Worm (Caenorhabditis elegans) whole organism, L4 larva: ENCODE data around the gene lin-25.
A peak's percentile ranks its signal among the peaks of the same experiment; 100 is the strongest.

Experiments used
- D1046.2 ChIP-seq: fragments of 200-800 bp; sonication (Bioruptor generic); IDR thresholded peaks from 2 replicates; pipeline ENCODE4 v1.3.6; 2022; ENCODE audit warnings: missing genetic modification characterization, missing compliant biosample characterization
- F44E2.7 ChIP-seq: fragments of 200-800 bp; sonication (Bioruptor generic); IDR thresholded peaks from 2 replicates; pipeline ENCODE4 v2.1.2; 2022; ENCODE audit warnings: missing genetic modification characterization, missing compliant biosample characterization
- R02D3.7 ChIP-seq: fragments of 150-350 bp; sonication (generic microtip); optimal IDR thresholded peaks from 3 replicates; lab custom pipeline; 2014; ENCODE audit warnings: missing biosample characterization, missing genetic modification characterization
- Y48G9A.11 ChIP-seq: fragments of 200-800 bp; sonication (Bioruptor generic); IDR thresholded peaks from 2 replicates; pipeline ENCODE4 v1.3.6; 2022; ENCODE audit warnings: missing genetic modification reagents, missing genetic modification characterization, missing compliant biosample characterization
- ZK546.5 ChIP-seq, 2 experiments: sonication (generic microtip); optimal IDR thresholded peaks; 2 replicates each; lab custom pipeline; 2017; ENCODE audit warnings: missing biosample characterization in 2 of 2, missing genetic modification characterization in 2 of 2
- ceh-20 ChIP-seq: fragments of 200-800 bp; sonication (Bioruptor generic); IDR thresholded peaks from 2 replicates; pipeline ENCODE4 v1.3.6; 2022; ENCODE audit warnings: missing genetic modification reagents, missing genetic modification characterization, missing compliant biosample characterization
- ceh-32 ChIP-seq: sonication (generic microtip); optimal IDR thresholded peaks from 2 replicates; lab custom pipeline; 2016; ENCODE audit warnings: mild to moderate bottlenecking, missing genetic modification characterization, missing compliant biosample characterization; ENCODE audit not compliant: poor library complexity
- ceh-44 ChIP-seq: fragments of 200-800 bp; sonication (Bioruptor generic); IDR thresholded peaks from 2 replicates; pipeline ENCODE4 v1.3.6; 2022; ENCODE audit warnings: missing genetic modification reagents, missing genetic modification characterization, missing compliant biosample characterization
- cey-2 ChIP-seq: sonication (generic microtip); optimal IDR thresholded peaks from 3 replicates; lab custom pipeline; 2017; ENCODE audit warnings: missing genetic modification characterization, mild to moderate bottlenecking, missing compliant biosample characterization, antibody characterized with exemption, borderline replicate concordance; ENCODE audit not compliant: insufficient read depth
- daf-12 ChIP-seq: fragments of 150-350 bp; optimal IDR thresholded peaks from 2 replicates; lab custom pipeline; 2014; ENCODE audit warnings: missing biosample characterization, missing genetic modification reagents, missing genetic modification characterization
- daf-16 ChIP-seq, 3 experiments: sonication (generic microtip); optimal IDR thresholded peaks; 2 replicates each; lab custom pipeline; 2016 to 2017; ENCODE audit warnings: missing genetic modification characterization in 3 of 3, missing genetic modification reagents in 3 of 3, mild to moderate bottlenecking in 2 of 3, missing compliant biosample characterization in 2 of 3, missing biosample characterization in 1 of 3, moderate library complexity in 1 of 3
- daf-8 ChIP-seq: fragments of 200-800 bp; sonication (Bioruptor generic); IDR thresholded peaks from 2 replicates; pipeline ENCODE4 v1.3.6; 2022; ENCODE audit warnings: missing genetic modification characterization, missing compliant biosample characterization
- dpl-1 ChIP-seq: fragments of 150-350 bp; optimal IDR thresholded peaks from 2 replicates; lab custom pipeline; 2014; ENCODE audit warnings: missing biosample characterization, missing genetic modification reagents, missing genetic modification characterization
- duxl-1 ChIP-seq: sonication (generic microtip); optimal IDR thresholded peaks from 2 replicates; lab custom pipeline; 2016; ENCODE audit warnings: mild to moderate bottlenecking, missing genetic modification characterization, moderate library complexity, missing compliant biosample characterization; ENCODE audit not compliant: poor library complexity
- hif-1 ChIP-seq, 2 experiments: sonication (generic microtip); optimal IDR thresholded peaks; 2 replicates each; lab custom pipeline; 2016 to 2017; ENCODE audit warnings: missing compliant biosample characterization in 2 of 2, missing genetic modification characterization in 2 of 2, missing genetic modification reagents in 2 of 2, missing genotype in 2 of 2, mild to moderate bottlenecking in 1 of 2
- lin-15B ChIP-seq: fragments of 150-350 bp; sonication (generic microtip); optimal IDR thresholded peaks from 3 replicates; lab custom pipeline; 2014; ENCODE audit warnings: missing biosample characterization, missing genetic modification characterization
- lir-3 ChIP-seq: sonication (generic microtip); optimal IDR thresholded peaks from 2 replicates; lab custom pipeline; 2016; ENCODE audit warnings: mild to moderate bottlenecking, missing genetic modification characterization, missing compliant biosample characterization
- lsy-2 ChIP-seq, 2 experiments: fragments of 150-350 bp in 1 of 2; sonication (generic microtip) in 1 of 2; optimal IDR thresholded peaks; 2 replicates each; lab custom pipeline; 2014 to 2017; ENCODE audit warnings: missing biosample characterization in 2 of 2, missing genetic modification characterization in 2 of 2
- madf-9 ChIP-seq: fragments of 200-800 bp; sonication (Bioruptor generic); conservative IDR thresholded peaks from 2 replicates; pipeline ENCODE4 v1.3.6; 2022; ENCODE audit warnings: missing genetic modification reagents, missing genetic modification characterization, missing compliant biosample characterization
- mdt-29 ChIP-seq: fragments of 200-800 bp; sonication (Bioruptor generic); IDR thresholded peaks from 2 replicates; pipeline ENCODE4 v1.3.6; 2022; ENCODE audit warnings: missing genetic modification reagents, missing genetic modification characterization, missing compliant biosample characterization
- mxl-2 ChIP-seq: fragments of 200-800 bp; sonication (Bioruptor generic); conservative IDR thresholded peaks from 2 replicates; pipeline ENCODE4 v1.3.6; 2022; ENCODE audit warnings: missing genetic modification reagents, missing genetic modification characterization, missing compliant biosample characterization
- nhr-102 ChIP-seq: sonication (generic microtip); optimal IDR thresholded peaks from 2 replicates; lab custom pipeline; 2016; ENCODE audit warnings: mild to moderate bottlenecking, missing genetic modification characterization, moderate library complexity, missing compliant biosample characterization
- nhr-11 ChIP-seq: fragments of 150-350 bp; optimal IDR thresholded peaks from 2 replicates; lab custom pipeline; 2014; ENCODE audit warnings: missing biosample characterization, missing genetic modification characterization
- nhr-111 ChIP-seq: fragments of 200-800 bp; sonication (Bioruptor generic); optimal IDR thresholded peaks from 2 replicates; lab custom pipeline; 2018; ENCODE audit warnings: mild to moderate bottlenecking, missing genetic modification characterization, missing compliant biosample characterization
- nhr-28 ChIP-seq: fragments of 150-350 bp; optimal IDR thresholded peaks from 2 replicates; lab custom pipeline; 2014; ENCODE audit warnings: missing biosample characterization, missing genetic modification characterization
- nhr-76 ChIP-seq: fragments of 150-350 bp; optimal IDR thresholded peaks from 2 replicates; lab custom pipeline; 2014; ENCODE audit warnings: missing biosample characterization, missing genetic modification characterization
- tra-1 ChIP-seq: fragments of 200-800 bp; sonication (Bioruptor generic); IDR thresholded peaks from 2 replicates; pipeline ENCODE4 v1.3.6; 2022; ENCODE audit warnings: missing genetic modification reagents, missing genetic modification characterization, missing compliant biosample characterization
- unc-39 ChIP-seq: sonication (generic microtip); optimal IDR thresholded peaks from 2 replicates; lab custom pipeline; 2017; ENCODE audit warnings: missing biosample characterization, missing genetic modification characterization
- unc-62 ChIP-seq, 3 experiments: fragments of 150-350 bp in 1 of 3; sonication (generic microtip); optimal IDR thresholded peaks in 2 of 3; peaks in 1 of 3; 1 replicate in 1 of 3; 2 replicates in 2 of 3; lab custom pipeline; 2014 to 2017; ENCODE audit warnings: missing biosample characterization in 3 of 3, missing genetic modification characterization in 3 of 3, missing genetic modification reagents in 3 of 3, missing genotype in 1 of 3
- zfp-3 ChIP-seq: fragments of 200-800 bp; sonication (Bioruptor generic); conservative IDR thresholded peaks from 2 replicates; pipeline ENCODE4 v1.3.6; 2022; ENCODE audit warnings: missing genetic modification reagents, missing genetic modification characterization, missing compliant biosample characterization
- ztf-7 ChIP-seq: fragments of 150-350 bp; optimal IDR thresholded peaks from 2 replicates; lab custom pipeline; 2014; ENCODE audit warnings: missing biosample characterization, missing genetic modification characterization

The lin-25 gene

DNA sequence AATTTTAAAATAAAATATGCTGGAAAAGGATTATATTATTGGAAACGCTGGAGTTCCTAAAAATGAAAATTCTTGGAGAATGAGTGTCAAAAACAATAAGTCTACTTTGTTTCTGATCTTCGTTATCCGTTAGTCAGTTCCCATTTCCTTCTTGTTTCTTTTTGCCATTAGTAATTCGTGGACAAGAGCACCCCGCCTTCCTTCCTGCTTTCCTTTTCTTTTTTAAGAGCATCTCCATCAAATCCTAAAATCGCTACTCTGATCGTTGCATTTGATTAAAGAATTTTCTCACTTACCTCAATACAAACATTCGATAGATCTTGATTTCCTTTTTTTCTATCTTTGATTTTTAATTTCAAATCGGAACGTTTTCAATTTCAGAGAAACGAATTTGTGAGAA is 30.1 kb downstream of the lin-25 start, which contains the start of gene frpr-15:
Gene frpr-15 (plus strand): TSS at position 301 of the 400 bp plus-strand sequence.
- TF ChIP-seq unc-62 (GFP tag; optimal IDR thresholded peaks at IDR 0.05 in 1 of 2; lab: Kevin White, UChicago) (peak in 1 of 2 experiments; percentile 33), unc-62 (tag; optimal IDR thresholded peaks at IDR 0.05; lab: Kevin White, UChicago) (no peak), ceh-32 (tag; lab: Kevin White, UChicago) (no peak)

DNA sequence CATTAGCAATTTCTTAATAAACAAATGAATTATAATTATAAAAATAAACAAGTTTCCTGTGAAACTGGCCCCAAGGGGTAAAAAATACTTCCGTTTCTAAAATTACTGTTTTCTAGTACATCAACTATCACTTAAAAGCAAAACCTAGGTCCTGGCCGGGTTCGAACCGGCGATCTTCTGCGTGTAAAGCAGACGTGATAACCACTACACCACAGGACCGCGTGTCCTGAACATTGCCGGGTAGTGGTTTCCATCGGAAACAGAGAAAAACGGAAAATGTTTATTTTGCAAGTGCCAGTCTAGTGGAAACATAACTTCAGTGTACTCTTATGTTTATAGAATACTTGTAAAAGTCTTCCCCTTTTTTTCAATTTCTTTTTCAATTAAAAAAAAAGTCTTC is 33.5 kb downstream of the lin-25 start:
- TF ChIP-seq ztf-7 (tag; lab: Kevin White, UChicago) (no peak), ceh-44 (0 out of 2 replicates have a peak, but pooled peaks have one; percentile 53), nhr-111 (GFP tag; lab: Kevin White, UChicago) (no peak), daf-16 (GFP tag; optimal IDR thresholded peaks at IDR 0.05; lab: Kevin White, UChicago) (peak in 1 of 2 experiments; percentile 37), daf-16 (tag; optimal IDR thresholded peaks at IDR 0.05; lab: Kevin White, UChicago) (no peak)

DNA sequence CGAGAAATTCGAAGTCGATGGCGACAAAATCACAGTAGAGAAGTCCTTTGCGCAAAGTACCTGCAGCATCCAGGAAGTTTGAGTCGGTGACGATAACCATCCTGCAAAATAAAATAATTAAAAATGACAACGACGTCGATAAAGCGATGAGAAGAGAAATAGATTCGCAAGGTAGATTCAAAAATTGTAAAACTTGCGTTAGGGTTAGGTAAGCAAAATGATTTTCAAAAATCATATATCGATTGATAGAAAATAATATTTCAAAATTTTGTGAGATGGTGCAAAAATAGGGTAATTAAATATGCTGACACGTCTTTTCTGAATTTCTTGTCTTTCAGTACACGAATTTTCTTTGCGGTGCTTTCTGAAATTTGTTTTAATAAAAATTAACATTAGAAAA is 45.4 kb downstream of the lin-25 start, which contains the start of gene parn-1:
Gene parn-1 (minus strand): TSS at position 101 of the 400 bp plus-strand sequence.
- TF ChIP-seq nhr-11 (tag; lab: Kevin White, UChicago) (no peak), madf-9 (GFP tag; lab: Robert Waterston, UW) (no peak), nhr-76 (tag; lab: Kevin White, UChicago) (no peak), daf-12 (no peak), F44E2.7 (GFP tag; lab: Robert Waterston, UW) (no peak), mxl-2 (GFP tag; lab: Robert Waterston, UW) (no peak), unc-39 (tag; lab: Kevin White, UChicago) (no peak), mdt-29 (GFP tag; lab: Robert Waterston, UW) (no peak), R02D3.7 (tag; lab: Kevin White, UChicago) (no peak), duxl-1 (no peak), cey-2 (tag; lab: Kevin White, UChicago) (no peak), ZK546.5 (tag; optimal IDR thresholded peaks at IDR 0.05; lab: Kevin White, UChicago) (no peak), tra-1 (GFP tag; lab: Robert Waterston, UW) (no peak), ceh-20 (GFP tag; lab: Robert Waterston, UW) (no peak), D1046.2 (GFP tag; lab: Robert Waterston, UW) (no peak), lir-3 (tag; lab: Kevin White, UChicago) (no peak)

- TF ChIP-seq madf-9 (GFP tag; lab: Robert Waterston, UW) (no peak), lin-15B (tag; lab: Kevin White, UChicago) (no peak), dpl-1 (no peak), F44E2.7 (GFP tag; lab: Robert Waterston, UW) (no peak), hif-1 (tag; optimal IDR thresholded peaks at IDR 0.05; lab: Kevin White, UChicago) (no peak), zfp-3 (GFP tag; lab: Robert Waterston, UW) (no peak), nhr-111 (GFP tag; lab: Kevin White, UChicago) (no peak), nhr-28 (tag; lab: Kevin White, UChicago) (no peak), Y48G9A.11 (GFP tag; lab: Robert Waterston, UW) (no peak), R02D3.7 (tag; lab: Kevin White, UChicago) (no peak), nhr-102 (no peak)
Measured at ce11 chrV:12695968-12696367, 46.2 kb downstream of the lin-25 start, which contains the start of gene K10C8.4. TSS of gene K10C8.4 (plus strand) at chrV:12696268.

ce11 chrV:12696790-12697189 is 47.1 kb downstream of the lin-25 start:
- TF ChIP-seq daf-8 (GFP tag; lab: Robert Waterston, UW): no peak
- TF ChIP-seq lsy-2 (tag; optimal IDR thresholded peaks at IDR 0.05; lab: Kevin White, UChicago): no peak
- TF ChIP-seq, all 104 proteins: peak for 0
